Fruit fly (Drosophila melanogaster): ENCODE measurements around the gene CG6569.
A peak's percentile ranks its signal among the peaks of the same experiment; 100 is the strongest.

- TF ChIP-seq dmrt93B (GFP tag; optimal IDR thresholded peaks at IDR 0.05) (peak; percentile 15), jim (GFP tag; optimal IDR thresholded peaks at IDR 0.05) (no peak), Abd-B (GFP tag; optimal IDR thresholded peaks at IDR 0.05) (no peak), N (GFP tag; optimal IDR thresholded peaks at IDR 0.05) (no peak), HLH106 (tag; optimal IDR thresholded peaks at IDR 0.05) (peak; percentile 48), fru (GFP tag; optimal IDR thresholded peaks at IDR 0.05) (peak; percentile 41), lola (GFP tag; optimal IDR thresholded peaks at IDR 0.05) (no peak), usp (GFP tag; optimal IDR thresholded peaks at IDR 0.05) (no peak), h (GFP tag; optimal IDR thresholded peaks at IDR 0.05) (peak; percentile 71)
These were observed 40.2 kb downstream of the CG6569 start for dm6 chr3R:21827453-21828039.

Measured in whole organism, wandering third instar larva.